Worm (Caenorhabditis elegans) whole organism, early embryonic: ENCODE measurements around the gene efl-3.

Experiments
- B0310.2 ChIP-seq: sonication (generic microtip); optimal IDR thresholded peaks from 2 replicates; lab custom pipeline; 2016; ENCODE audit warnings: mild to moderate bottlenecking, missing genetic modification characterization, missing compliant biosample characterization
- F13C5.2 ChIP-seq: sonication (generic microtip); optimal IDR thresholded peaks from 2 replicates; lab custom pipeline; 2017; ENCODE audit warnings: mild to moderate bottlenecking, missing genetic modification characterization, inconsistent platforms, missing compliant biosample characterization
- ama-1 ChIP-seq: fragments of 150-350 bp; optimal IDR thresholded peaks from 2 replicates; lab custom pipeline; 2014
- ceh-13 ChIP-seq: fragments of 200-800 bp; sonication (Bioruptor generic); optimal IDR thresholded peaks from 2 replicates; lab custom pipeline; 2018; ENCODE audit warnings: mild to moderate bottlenecking, missing genetic modification characterization, missing compliant biosample characterization
- hmbx-1 ChIP-seq: sonication (generic microtip); optimal IDR thresholded peaks from 2 replicates; lab custom pipeline; 2016; ENCODE audit warnings: mild to moderate bottlenecking, missing genetic modification characterization, missing compliant biosample characterization
- pes-1 ChIP-seq: fragments of 200-800 bp; sonication (Bioruptor generic); IDR thresholded peaks from 2 replicates; pipeline ENCODE4 v1.3.6; 2022; ENCODE audit warnings: missing genetic modification reagents, missing genetic modification characterization, missing compliant biosample characterization
- sea-1 ChIP-seq: fragments of 200-800 bp; sonication (Bioruptor generic); conservative IDR thresholded peaks from 2 replicates; pipeline ENCODE4 v1.3.6; 2022; ENCODE audit warnings: missing genetic modification characterization, missing compliant biosample characterization
- tbx-11 ChIP-seq: fragments of 200-800 bp; sonication (Bioruptor generic); IDR thresholded peaks from 2 replicates; pipeline ENCODE4 v1.3.6; 2022; ENCODE audit warnings: missing genetic modification characterization, missing compliant biosample characterization
- tbx-37 ChIP-seq: fragments of 200-800 bp; sonication (Bioruptor generic); conservative IDR thresholded peaks from 2 replicates; pipeline ENCODE4 v1.3.6; 2022; ENCODE audit warnings: missing genetic modification reagents, missing genetic modification characterization, missing compliant biosample characterization
- tra-4 ChIP-seq: sonication (generic microtip); optimal IDR thresholded peaks from 2 replicates; lab custom pipeline; 2017; ENCODE audit warnings: missing genetic modification characterization, missing compliant biosample characterization

DNA sequence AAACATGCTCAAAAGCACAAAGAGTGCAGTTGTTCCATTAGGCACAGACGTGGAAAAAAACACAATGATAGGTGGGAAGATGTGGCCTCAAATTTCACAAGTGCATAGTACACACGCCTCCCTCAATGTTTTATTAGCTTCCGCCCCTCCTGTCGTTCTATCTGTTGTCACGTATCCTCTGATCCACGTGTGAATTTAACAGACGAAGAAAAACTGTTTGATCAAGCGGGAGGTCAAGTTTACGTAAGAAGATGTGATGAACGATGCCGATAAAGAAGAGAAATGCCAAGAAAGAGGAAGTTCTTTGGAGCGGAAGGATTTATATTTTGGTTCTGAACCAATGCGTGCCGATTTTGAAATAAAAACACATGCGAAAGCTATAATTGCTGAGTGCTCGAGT is 38.3 kb downstream of the efl-3 start:
- no peak for TF ChIP-seq ama-1
- TF ChIP-seq ceh-13 (GFP tag; lab: Kevin White, UChicago) = no peak
- TF ChIP-seq F13C5.2 (tag; lab: Kevin White, UChicago) = no peak
- TF ChIP-seq sea-1 (GFP tag; lab: Robert Waterston, UW) = no peak
- no peak for TF ChIP-seq tbx-37
- TF ChIP-seq B0310.2 (tag; lab: Kevin White, UChicago) = no peak
- no peak for TF ChIP-seq tbx-11 (GFP tag; lab: Robert Waterston, UW)
- no peak for TF ChIP-seq tra-4
- no peak for TF ChIP-seq pes-1 (GFP tag; lab: Robert Waterston, UW)
- no peak for TF ChIP-seq hmbx-1 (tag; lab: Kevin White, UChicago)
